Worm (Caenorhabditis elegans) whole organism, L4/young adult: ENCODE data around the gene ZK688.11.

ENCODE experiments used
- W03F9.2 ChIP-seq: fragments of 150-350 bp; optimal IDR thresholded peaks from 2 replicates; lab custom pipeline; 2014; ENCODE audit warnings: missing biosample characterization, missing genetic modification characterization
- dao-5 ChIP-seq: sonication (generic microtip); optimal IDR thresholded peaks from 2 replicates; lab custom pipeline; 2016; ENCODE audit warnings: missing genotype, missing genetic modification characterization, moderate library complexity, missing compliant biosample characterization
- him-1 ChIP-seq: sonication (generic microtip); optimal IDR thresholded peaks from 2 replicates; lab custom pipeline; 2016; ENCODE audit warnings: missing genotype, missing genetic modification reagents, missing genetic modification characterization, missing compliant biosample characterization

ce11 chrIII:7848173-7848572 is 36.6 kb downstream of the ZK688.11 start:
- TF ChIP-seq him-1 (no peak), W03F9.2 (tag; lab: Kevin White, UChicago) (no peak), dao-5 (tag; lab: Kevin White, UChicago) (no peak)
